Worm (Caenorhabditis elegans) whole organism, L4 larva: ENCODE data around the gene F41G3.20.

Experiments
- dmd-9 ChIP-seq: fragments of 200-800 bp; sonication (Bioruptor generic); IDR thresholded peaks from 2 replicates; pipeline ENCODE4 v1.3.6; 2022; ENCODE audit warnings: missing genetic modification reagents, missing genetic modification characterization, missing compliant biosample characterization
- dpl-1 ChIP-seq: fragments of 150-350 bp; optimal IDR thresholded peaks from 2 replicates; lab custom pipeline; 2014; ENCODE audit warnings: missing biosample characterization, missing genetic modification reagents, missing genetic modification characterization
- lim-7 ChIP-seq: fragments of 200-800 bp; sonication (Bioruptor generic); IDR thresholded peaks from 2 replicates; pipeline ENCODE4 v1.3.6; 2022; ENCODE audit warnings: missing genetic modification characterization, missing compliant biosample characterization
- lin-38 ChIP-seq: fragments of 200-800 bp; sonication (Bioruptor generic); IDR thresholded peaks from 2 replicates; pipeline ENCODE4 v1.3.6; 2022; ENCODE audit warnings: missing genetic modification reagents, missing genetic modification characterization, missing compliant biosample characterization
- lir-3 ChIP-seq: sonication (generic microtip); optimal IDR thresholded peaks from 2 replicates; lab custom pipeline; 2016; ENCODE audit warnings: mild to moderate bottlenecking, missing genetic modification characterization, missing compliant biosample characterization
- mep-1 ChIP-seq: fragments of 150-350 bp; sonication (generic microtip); optimal IDR thresholded peaks from 3 replicates; lab custom pipeline; 2014; ENCODE audit warnings: missing biosample characterization, missing genetic modification characterization
- unc-130 ChIP-seq: sonication (generic microtip); optimal IDR thresholded peaks from 2 replicates; lab custom pipeline; 2016; ENCODE audit warnings: missing genetic modification reagents, missing genetic modification characterization, missing compliant biosample characterization
- unc-62 ChIP-seq, 3 experiments: fragments of 150-350 bp in 1 of 3; sonication (generic microtip); optimal IDR thresholded peaks in 2 of 3; peaks in 1 of 3; 1 replicate in 1 of 3; 2 replicates in 2 of 3; lab custom pipeline; 2014 to 2017; ENCODE audit warnings: missing biosample characterization in 3 of 3, missing genetic modification characterization in 3 of 3, missing genetic modification reagents in 3 of 3, missing genotype in 1 of 3
- ztf-11 ChIP-seq: fragments of 150-350 bp; optimal IDR thresholded peaks from 2 replicates; lab custom pipeline; 2014; ENCODE audit warnings: missing biosample characterization, missing genetic modification characterization

DNA sequence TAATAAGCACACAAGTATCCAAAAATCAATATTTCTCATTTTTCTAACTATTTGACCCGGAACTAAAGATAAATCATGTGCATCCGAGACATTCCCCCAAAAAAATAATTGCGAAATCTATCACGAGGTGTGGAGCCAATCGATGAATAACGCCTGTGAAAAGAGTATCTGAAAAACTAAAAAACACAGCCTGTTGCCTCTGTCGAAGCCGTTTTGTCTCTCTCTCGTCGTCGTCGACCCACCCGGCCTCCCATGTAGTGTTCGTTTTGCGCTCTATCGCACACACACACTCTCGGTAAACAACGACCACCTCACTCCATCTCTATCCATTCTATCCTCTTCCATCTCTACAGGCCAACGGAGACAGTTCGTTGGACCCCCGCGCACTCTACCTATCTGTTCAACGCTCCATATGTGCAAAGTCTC is 31.9 kb upstream of the F41G3.20 start:
- TF ChIP-seq lim-7 (no peak), unc-130 (GFP tag; lab: Kevin White, UChicago) (no peak), dpl-1 (GFP tag; lab: Kevin White, UChicago) (peak; percentile 55), ztf-11 (no peak), mep-1 (tag; lab: Kevin White, UChicago) (peak; percentile 68), dmd-9 (GFP tag; lab: Robert Waterston, UW) (no peak), lir-3 (tag; lab: Kevin White, UChicago) (no peak), unc-62 (GFP tag; optimal IDR thresholded peaks at IDR 0.05 in 1 of 2; lab: Kevin White, UChicago) (no peak), unc-62 (tag; optimal IDR thresholded peaks at IDR 0.05; lab: Kevin White, UChicago) (no peak), lin-38 (GFP tag; lab: Robert Waterston, UW) (peak; percentile 56)
